Worm (Caenorhabditis elegans) whole organism, L4/young adult: Measurements from ENCODE around the gene F44E2.7.

ENCODE experiments used
- W03F9.2 ChIP-seq: fragments of 150-350 bp; optimal IDR thresholded peaks from 2 replicates; lab custom pipeline; 2014; ENCODE audit warnings: missing biosample characterization, missing genetic modification characterization
- him-1 ChIP-seq: sonication (generic microtip); optimal IDR thresholded peaks from 2 replicates; lab custom pipeline; 2016; ENCODE audit warnings: missing genotype, missing genetic modification reagents, missing genetic modification characterization, missing compliant biosample characterization

DNA sequence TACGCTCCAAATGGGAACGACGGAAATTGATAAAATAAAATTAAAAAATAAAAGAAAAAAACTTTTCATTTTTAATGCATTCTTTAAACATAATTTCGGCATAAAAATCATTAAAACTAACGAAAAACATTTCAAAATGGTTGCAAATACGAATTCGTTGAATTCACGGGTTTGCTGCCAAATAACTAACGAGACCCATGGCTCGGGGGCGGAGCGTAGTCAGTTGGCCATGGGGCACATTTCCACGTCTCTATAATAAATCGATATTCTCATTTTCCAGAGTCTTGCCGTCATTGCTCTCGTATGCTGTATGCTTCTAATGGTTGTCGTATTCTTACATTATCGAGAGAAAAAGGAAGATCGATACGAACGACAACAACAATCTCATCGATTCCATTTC lies 45.2 kb upstream of the F44E2.7 start, which contains the start of gene ZK637.4:
- TF ChIP-seq W03F9.2 (tag; lab: Kevin White, UChicago) (no peak), him-1 (tag; lab: Kevin White, UChicago) (no peak)
